Worm (Caenorhabditis elegans) whole organism, L1 larva: ENCODE results near the gene Y71H2AR.2.
"Not testable (repeated sequence)": the region's sequence is repeated elsewhere in the genome, so short reads cannot be mapped to it uniquely, and the experiment has no call there.

Experiments used
- ces-1 ChIP-seq: fragments of 150-350 bp; optimal IDR thresholded peaks from 2 replicates; lab custom pipeline; 2014; ENCODE audit warnings: missing biosample characterization, missing genetic modification reagents, missing genetic modification characterization
- egl-27 ChIP-seq, 2 experiments: fragments of 150-350 bp in 1 of 2; sonication (generic microtip); optimal IDR thresholded peaks; 3 replicates each; lab custom pipeline; 2017 to 2018; ENCODE audit warnings: missing biosample characterization in 2 of 2, missing genetic modification characterization in 2 of 2, missing genetic modification reagents in 2 of 2
- lin-39 ChIP-seq: fragments of 150-350 bp; optimal IDR thresholded peaks from 2 replicates; lab custom pipeline; 2014; ENCODE audit warnings: missing biosample characterization, missing genetic modification reagents, missing genetic modification characterization
- skn-1 ChIP-seq: fragments of 150-350 bp; optimal IDR thresholded peaks from 2 replicates; lab custom pipeline; 2014; ENCODE audit warnings: missing biosample characterization, missing genetic modification characterization
- swsn-7 ChIP-seq: sonication (generic microtip); optimal IDR thresholded peaks from 2 replicates; lab custom pipeline; 2016; ENCODE audit warnings: missing genetic modification characterization, missing compliant biosample characterization
- zag-1 ChIP-seq: fragments of 150-350 bp; optimal IDR thresholded peaks from 2 replicates; lab custom pipeline; 2014; ENCODE audit warnings: missing biosample characterization, missing genetic modification characterization

DNA sequence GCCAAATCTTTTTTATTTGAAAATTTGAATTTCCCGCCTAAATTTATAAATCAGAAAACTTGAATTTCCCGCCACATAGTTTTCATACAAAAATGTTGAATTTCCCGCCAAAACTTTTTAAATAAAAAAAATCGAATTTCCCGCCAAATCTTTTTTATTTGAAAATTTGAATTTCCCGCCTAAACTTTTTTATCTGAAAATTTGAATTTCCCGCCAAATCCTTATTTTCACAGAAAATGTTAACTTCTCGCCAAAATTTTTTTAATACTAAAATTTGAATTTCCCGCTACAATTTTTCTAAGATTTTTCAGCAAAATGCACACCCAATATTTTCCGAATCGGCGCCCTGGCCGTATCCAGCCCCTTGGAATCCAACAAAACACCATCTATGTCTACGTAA lies 41.3 kb upstream of the Y71H2AR.2 start, which contains the start of gene F56F11.2:
- TF ChIP-seq ces-1; skn-1 (tag; lab: Kevin White, UChicago); swsn-7 (tag; lab: Kevin White, UChicago); egl-27 (tag; optimal IDR thresholded peaks at IDR 0.05; lab: Kevin White, UChicago); lin-39; zag-1 (tag; lab: Kevin White, UChicago): not testable (repeated sequence)
